Worm (Caenorhabditis elegans) whole organism, young adult: ENCODE results near the gene F14H12.2.

Source experiments
- B0035.1 ChIP-seq: sonication (generic microtip); optimal IDR thresholded peaks from 2 replicates; lab custom pipeline; 2016; ENCODE audit warnings: missing genetic modification characterization, mild to moderate bottlenecking, missing compliant biosample characterization, missing genotype, missing genetic modification reagents
- F57A8.1 ChIP-seq: fragments of 200-800 bp; sonication (Bioruptor generic); optimal IDR thresholded peaks from 2 replicates; lab custom pipeline; 2018; ENCODE audit warnings: mild to moderate bottlenecking, missing genetic modification characterization, moderate library complexity, missing compliant biosample characterization
- T07F8.4 ChIP-seq: sonication (generic microtip); optimal IDR thresholded peaks from 2 replicates; lab custom pipeline; 2016; ENCODE audit warnings: mild to moderate bottlenecking, missing genetic modification characterization, moderate library complexity, missing compliant biosample characterization
- ama-1 ChIP-seq, 3 experiments: fragments of 150-350 bp in 1 of 3; sonication (generic microtip) in 2 of 3; optimal IDR thresholded peaks; 2 replicates each; lab custom pipeline; 2014 to 2018; ENCODE audit warnings: missing biosample characterization in 2 of 3, missing genetic modification characterization in 2 of 3, missing genetic modification reagents in 2 of 3
- ceh-79 ChIP-seq: sonication (generic microtip); optimal IDR thresholded peaks from 2 replicates; lab custom pipeline; 2017; ENCODE audit warnings: mild to moderate bottlenecking, missing genetic modification characterization, missing compliant biosample characterization
- pha-4 ChIP-seq: fragments of 150-350 bp; sonication (generic microtip); optimal IDR thresholded peaks from 2 replicates; lab custom pipeline; 2014; ENCODE audit warnings: missing biosample characterization, missing genetic modification reagents, missing genetic modification characterization
- tbp1 ChIP-seq: fragments of 200-800 bp; sonication (Bioruptor generic); optimal IDR thresholded peaks from 2 replicates; lab custom pipeline; 2018; ENCODE audit warnings: mild to moderate bottlenecking, missing genetic modification characterization, missing compliant biosample characterization

DNA sequence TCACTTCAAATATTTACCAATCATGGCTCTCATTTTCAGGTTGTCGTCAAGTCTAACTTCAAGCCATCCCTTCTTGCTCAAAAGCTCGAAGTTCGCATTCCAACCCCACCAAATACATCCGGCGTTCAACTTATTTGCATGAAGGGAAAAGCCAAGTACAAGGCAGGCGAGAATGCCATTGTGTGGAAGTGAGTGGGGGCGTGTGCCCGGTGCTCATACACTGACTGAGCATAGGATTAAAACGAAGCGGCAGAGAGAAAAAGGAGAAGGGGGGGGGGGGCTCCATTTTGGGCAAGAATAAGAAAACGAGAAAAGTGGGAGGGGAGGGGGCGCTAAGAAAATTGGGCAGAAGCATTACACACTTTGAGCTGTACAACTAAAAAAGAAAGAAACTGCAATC, 41.4 kb downstream of the F14H12.2 start:
- TF ChIP-seq tbp1 (GFP tag; lab: Kevin White, UChicago) (no peak), ceh-79 (tag; lab: Kevin White, UChicago) (no peak), T07F8.4 (tag; lab: Kevin White, UChicago) (no peak), ama-1 (optimal IDR thresholded peaks at IDR 0.05; lab: Kevin White, UChicago) (no peak), ama-1 (GFP tag; optimal IDR thresholded peaks at IDR 0.05; lab: Kevin White, UChicago) (no peak), pha-4 (tag; lab: Kevin White, UChicago) (no peak), F57A8.1 (GFP tag; lab: Kevin White, UChicago) (no peak), B0035.1 (no peak)
